Worm (Caenorhabditis elegans): ENCODE measurements around the gene F31F4.11.

ce11 chrV:631832-632231 is 32.4 kb downstream of the F31F4.11 start:
- no peak for TF ChIP-seq ztf-11 (tag; optimal IDR thresholded peaks at IDR 0.05)
- no peak for TF ChIP-seq unc-120 (tag; optimal IDR thresholded peaks at IDR 0.05; ENCODE audit: poor library complexity, severe bottlenecking)
- no peak for TF ChIP-seq blmp-1 (tag; optimal IDR thresholded peaks at IDR 0.05)
- no peak for TF ChIP-seq lsy-2 (tag; optimal IDR thresholded peaks at IDR 0.05)
- TF ChIP-seq nhr-76 (tag; optimal IDR thresholded peaks at IDR 0.05), result no peak
- TF ChIP-seq nhr-2 (tag; optimal IDR thresholded peaks at IDR 0.05), result no peak
- no peak for TF ChIP-seq elt-1 (tag; optimal IDR thresholded peaks at IDR 0.05; ENCODE audit: borderline replicate concordance, insufficient read depth)
- TF ChIP-seq mep-1 (tag; optimal IDR thresholded peaks at IDR 0.05), result no peak
- TF ChIP-seq mab-5 (tag; optimal IDR thresholded peaks at IDR 0.05), result no peak
- no peak for TF ChIP-seq mls-2 (tag; optimal IDR thresholded peaks at IDR 0.05)
